Fruit fly (Drosophila melanogaster): Measurements from ENCODE around the gene app.

app gene

dm6 chr3L:12222945-12223634 lies 43.6 kb downstream of the app start (continued):
- peak; percentile 65; the same call in 1 of the 3 replicates for TF ChIP-seq so (GFP tag; IDR thresholded peaks at IDR 0.05)
- no peak for TF ChIP-seq CG17568 (GFP tag; optimal IDR thresholded peaks at IDR 0.05)
- TF ChIP-seq wor (GFP tag; IDR thresholded peaks at IDR 0.05) = 0 out of 2 replicates have a peak, but pooled peaks have one; percentile 35
- no peak for TF ChIP-seq HLHmδ (GFP tag; optimal IDR thresholded peaks at IDR 0.05)
- peak; percentile 64 for TF ChIP-seq zfh1 (GFP tag; IDR thresholded peaks at IDR 0.05)
- peak; percentile 2 for TF ChIP-seq CG4424 (GFP tag; optimal IDR thresholded peaks at IDR 0.05)
- TF ChIP-seq Drgx (GFP tag; IDR thresholded peaks at IDR 0.05) = peak; percentile 18; the same call in 1 of the 2 replicates
- TF ChIP-seq zfh2 (GFP tag; optimal IDR thresholded peaks at IDR 0.05) = no peak
- no peak; the same call in 2 of the 3 replicates for TF ChIP-seq B-H1 (GFP tag; IDR thresholded peaks at IDR 0.05)
- peak; percentile 31; the same call in 1 of the 2 replicates for TF ChIP-seq E2f2 (GFP tag; IDR thresholded peaks at IDR 0.05)
- TF ChIP-seq abd-A (tag; optimal IDR thresholded peaks at IDR 0.05) = no peak
- TF ChIP-seq Doc3 (GFP tag; IDR thresholded peaks at IDR 0.05; ENCODE audit: partially characterized antibody) = no peak
- peak; percentile 57 for TF ChIP-seq CG15269 (tag; optimal IDR thresholded peaks at IDR 0.05)
- TF ChIP-seq CG13424 (tag; optimal IDR thresholded peaks at IDR 0.05) = peak; percentile 59
- no peak for TF ChIP-seq en (GFP tag; optimal IDR thresholded peaks at IDR 0.05)
- TF ChIP-seq H2.0 (GFP tag; IDR thresholded peaks at IDR 0.05) = peak; percentile 35; the same call in 1 of the 2 replicates
- peak; percentile 33 for TF ChIP-seq Sox100B (GFP tag; optimal IDR thresholded peaks at IDR 0.05)
- TF ChIP-seq CG6689 (GFP tag; IDR thresholded peaks at IDR 0.05) = peak; percentile 52
- TF ChIP-seq CG7928 (GFP tag; optimal IDR thresholded peaks at IDR 0.05) = no peak
- peak; percentile 35; the same call in 1 of the 2 replicates for TF ChIP-seq gsb (GFP tag; IDR thresholded peaks at IDR 0.05)
- TF ChIP-seq CG18262 (tag; optimal IDR thresholded peaks at IDR 0.05) = peak; percentile 56
- peak; percentile 17 for TF ChIP-seq MTF-1 (GFP tag; optimal IDR thresholded peaks at IDR 0.05; ENCODE audit: borderline replicate concordance)
- TF ChIP-seq CG11456 (GFP tag; IDR thresholded peaks at IDR 0.05) = no peak
- TF ChIP-seq GATAe (GFP tag; conservative IDR thresholded peaks at IDR 0.05) = no peak
- peak in 1 of 2 experiments; percentile 62 for TF ChIP-seq Hr51 (GFP tag; optimal IDR thresholded peaks at IDR 0.05)
- no peak for TF ChIP-seq CG5245 (GFP tag; optimal IDR thresholded peaks at IDR 0.05)
- peak; percentile 43; the same call in 1 of the 2 replicates for TF ChIP-seq esg (GFP tag; conservative IDR thresholded peaks at IDR 0.05)
- TF ChIP-seq CG10209 (GFP tag; optimal IDR thresholded peaks at IDR 0.05) = peak; percentile 6
- TF ChIP-seq stc (GFP tag; IDR thresholded peaks at IDR 0.05) = peak; percentile 58
- TF ChIP-seq seq (GFP tag; IDR thresholded peaks at IDR 0.05) = 0 out of 2 replicates have a peak, but pooled peaks have one; percentile 7
- TF ChIP-seq unpg (GFP tag; optimal IDR thresholded peaks at IDR 0.05) = peak; percentile 67
- peak; percentile 63 for TF ChIP-seq ranshi (GFP tag; IDR thresholded peaks at IDR 0.05)
- TF ChIP-seq chinmo (GFP tag; IDR thresholded peaks at IDR 0.05; ENCODE audit: partially characterized antibody) = peak; percentile 77; the same call in 2 of the 4 replicates
- peak; percentile 31 for TF ChIP-seq CG1233 (GFP tag; optimal IDR thresholded peaks at IDR 0.05)
- TF ChIP-seq sens (GFP tag) = peak; percentile 19
- peak; percentile 56 for TF ChIP-seq D19A (tag; optimal IDR thresholded peaks at IDR 0.05)
- peak; percentile 45 for TF ChIP-seq sob (GFP tag; IDR thresholded peaks at IDR 0.05)
- TF ChIP-seq knrl (GFP tag; IDR thresholded peaks at IDR 0.05; ENCODE audit: partially characterized antibody) = no peak

- TF ChIP-seq ara (GFP tag; IDR thresholded peaks at IDR 0.05) = no peak
- TF ChIP-seq ftz-f1 (GFP tag; optimal IDR thresholded peaks at IDR 0.05) = no peak
- no peak for TF ChIP-seq CG11093 (GFP tag; IDR thresholded peaks at IDR 0.05)
- TF ChIP-seq Dref (GFP tag; IDR thresholded peaks at IDR 0.05) = peak; percentile 78
- no peak for TF ChIP-seq CG11247 (GFP tag; IDR thresholded peaks at IDR 0.05)
- no peak for TF ChIP-seq CG8388 (GFP tag; optimal IDR thresholded peaks at IDR 0.05)
- TF ChIP-seq CG7839 (tag; optimal IDR thresholded peaks at IDR 0.05) = no peak
- no peak for TF ChIP-seq CG18619 (GFP tag; optimal IDR thresholded peaks at IDR 0.05)
- no peak for TF ChIP-seq fd64A (GFP tag; optimal IDR thresholded peaks at IDR 0.05)
- no peak for TF ChIP-seq row (GFP tag; IDR thresholded peaks at IDR 0.05)
- no peak for TF ChIP-seq D19B (GFP tag; optimal IDR thresholded peaks at IDR 0.05)
- no peak for TF ChIP-seq Six4 (GFP tag; optimal IDR thresholded peaks at IDR 0.05)
- no peak for TF ChIP-seq slbo (GFP tag; IDR thresholded peaks at IDR 0.05)
- no peak for TF ChIP-seq vnd (GFP tag; IDR thresholded peaks at IDR 0.05; ENCODE audit: partially characterized antibody)
Measured at dm6 chr3L:12205848-12206247, 60.8 kb downstream of the app start, which contains the start of gene Tsen54. Gene Tsen54 (minus strand): TSS chr3L:12206022.

All from whole organism, embryonic.